Fruit fly (Drosophila melanogaster): ENCODE data around the gene Sema1a.
A peak's percentile ranks its signal among the peaks of the same experiment; 100 is the strongest.

Sema1a gene

DNA sequence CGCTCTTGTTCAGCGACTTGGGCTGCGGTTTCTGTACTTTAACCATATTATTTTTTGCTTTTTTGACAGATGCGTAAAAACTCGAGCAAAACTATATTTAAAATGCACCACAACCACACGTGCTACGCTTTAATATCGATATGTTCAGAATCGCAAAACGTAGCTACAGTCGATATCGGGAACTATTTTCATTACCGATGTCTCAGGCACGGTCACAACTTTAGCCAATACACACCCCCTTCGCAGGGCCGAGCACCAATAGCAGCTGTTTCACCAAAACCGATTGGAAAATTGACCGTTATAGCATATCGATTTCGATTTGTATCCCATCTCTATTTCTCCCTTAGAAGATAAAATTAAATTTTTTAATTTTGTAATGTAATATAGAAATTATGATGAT lies 30.2 kb upstream of the Sema1a start, which contains the start of gene CG13096 (continued):
- TF ChIP-seq nerfin-1 (tag; optimal IDR thresholded peaks at IDR 0.05) (peak; percentile 22), Antp (GFP tag; optimal IDR thresholded peaks at IDR 0.05) (peak; percentile 18), pnt (GFP tag; optimal IDR thresholded peaks at IDR 0.05) (no peak), CG13894 (tag; optimal IDR thresholded peaks at IDR 0.05) (peak; percentile 82), CG10462 (GFP tag; optimal IDR thresholded peaks at IDR 0.05) (peak; percentile 30), gfzf (GFP tag; optimal IDR thresholded peaks at IDR 0.05) (peak; percentile 53), HHEX (GFP tag; optimal IDR thresholded peaks at IDR 0.05) (no peak), CG14860 (GFP tag; IDR thresholded peaks at IDR 0.05; ENCODE audit: partially characterized antibody) (peak; percentile 96), Abd-B (GFP tag; optimal IDR thresholded peaks at IDR 0.05) (peak; percentile 55), CG15269 (tag; optimal IDR thresholded peaks at IDR 0.05) (no peak), Dll (GFP tag; IDR thresholded peaks at IDR 0.05; ENCODE audit: partially characterized antibody) (peak; percentile 99), pum (GFP tag; optimal IDR thresholded peaks at IDR 0.05) (no peak), CG9437 (GFP tag; optimal IDR thresholded peaks at IDR 0.05) (peak; percentile 87), C15 (GFP tag; IDR thresholded peaks at IDR 0.05) (no peak), Mad (GFP tag; optimal IDR thresholded peaks at IDR 0.05) (peak; percentile 49), mirr (GFP tag; optimal IDR thresholded peaks at IDR 0.05) (no peak), CG17829 (tag; optimal IDR thresholded peaks at IDR 0.05) (peak; percentile 79), scrt (GFP tag; optimal IDR thresholded peaks at IDR 0.05) (no peak), ab (GFP tag; optimal IDR thresholded peaks at IDR 0.05) (no peak), gro (GFP tag; optimal IDR thresholded peaks at IDR 0.05) (peak; percentile 68), CoRest (tag; optimal IDR thresholded peaks at IDR 0.05) (peak; percentile 64), CG15011 (GFP tag; optimal IDR thresholded peaks at IDR 0.05) (no peak), CG12391 (tag; optimal IDR thresholded peaks at IDR 0.05) (peak; percentile 44), jumu (GFP tag; optimal IDR thresholded peaks at IDR 0.05) (peak; percentile 14), CG2120 (GFP tag; optimal IDR thresholded peaks at IDR 0.05) (peak; percentile 48), salm (tag; optimal IDR thresholded peaks at IDR 0.05) (no peak), BEAF-32 (GFP tag; optimal IDR thresholded peaks at IDR 0.05) (peak; percentile 99), Nf-YC (tag; optimal IDR thresholded peaks at IDR 0.05) (peak; percentile 81), Bgb (GFP tag; IDR thresholded peaks at IDR 0.05; ENCODE audit: partially characterized antibody) (peak; percentile 99), trem (tag; optimal IDR thresholded peaks at IDR 0.05) (peak; percentile 85), CG6272 (GFP tag; IDR thresholded peaks at IDR 0.05) (peak; percentile 22; the same call in 1 of the 2 replicates), her (GFP tag; optimal IDR thresholded peaks at IDR 0.05) (peak; percentile 10), mld (GFP tag; IDR thresholded peaks at IDR 0.05; ENCODE audit: partially characterized antibody) (peak; percentile 94), twi (tag; optimal IDR thresholded peaks at IDR 0.05) (peak; percentile 39), pho (GFP tag; optimal IDR thresholded peaks at IDR 0.05) (peak; percentile 39), ranshi (GFP tag; IDR thresholded peaks at IDR 0.05) (no peak), NK7.1 (GFP tag; optimal IDR thresholded peaks at IDR 0.05) (no peak), mam (GFP tag; optimal IDR thresholded peaks at IDR 0.05) (peak; percentile 41), hb (GFP tag; IDR thresholded peaks at IDR 0.05; ENCODE audit: partially characterized antibody) (peak; percentile 98), CG12769 (tag; optimal IDR thresholded peaks at IDR 0.05) (no peak), bbx (GFP tag; IDR thresholded peaks at IDR 0.05; ENCODE audit: partially characterized antibody) (peak; percentile 99), inv (GFP tag; IDR thresholded peaks at IDR 0.05; ENCODE audit: partially characterized antibody) (peak; percentile 97), bigmax (GFP tag; optimal IDR thresholded peaks at IDR 0.05) (peak; percentile 50), HmgZ (tag; optimal IDR thresholded peaks at IDR 0.05) (peak; percentile 86), Ets65A (GFP tag) (peak; percentile 83), CG2712 (tag; optimal IDR thresholded peaks at IDR 0.05) (peak; percentile 65), Dad (GFP tag; optimal IDR thresholded peaks at IDR 0.05) (peak; percentile 22), Doc3 (GFP tag; IDR thresholded peaks at IDR 0.05; ENCODE audit: partially characterized antibody) (peak; percentile 98), CTCF (GFP tag; optimal IDR thresholded peaks at IDR 0.05) (peak; percentile 47), az2 (GFP tag; optimal IDR thresholded peaks at IDR 0.05) (no peak), unpg (GFP tag; optimal IDR thresholded peaks at IDR 0.05) (no peak)

Measured in whole organism, embryonic.